Worm (Caenorhabditis elegans) whole organism, L1 larva: ENCODE measurements around the gene srh-174.

Experiments
- C16A3.4 ChIP-seq: fragments of 150-350 bp; optimal IDR thresholded peaks from 2 replicates; lab custom pipeline; 2014; ENCODE audit warnings: missing biosample characterization, missing genetic modification characterization
- C34B4.2 ChIP-seq: sonication (generic microtip); optimal IDR thresholded peaks from 2 replicates; lab custom pipeline; 2017; ENCODE audit warnings: mild to moderate bottlenecking, missing genetic modification characterization, missing compliant biosample characterization
- alr-1 ChIP-seq: fragments of 200-800 bp; sonication (Bioruptor generic); optimal IDR thresholded peaks from 2 replicates; lab custom pipeline; 2018; ENCODE audit warnings: borderline replicate concordance, mild to moderate bottlenecking, missing genetic modification characterization, missing compliant biosample characterization
- blmp-1 ChIP-seq: fragments of 150-350 bp; optimal IDR thresholded peaks from 2 replicates; lab custom pipeline; 2014; ENCODE audit warnings: missing biosample characterization, missing genetic modification characterization
- ceh-63 ChIP-seq: fragments of 200-800 bp; sonication (Bioruptor generic); optimal IDR thresholded peaks from 2 replicates; lab custom pipeline; 2018; ENCODE audit warnings: mild to moderate bottlenecking, missing genetic modification characterization, missing compliant biosample characterization
- ceh-8 ChIP-seq: fragments of 200-800 bp; sonication (Bioruptor generic); optimal IDR thresholded peaks from 2 replicates; lab custom pipeline; 2018; ENCODE audit warnings: mild to moderate bottlenecking, missing genetic modification characterization, moderate library complexity, missing compliant biosample characterization
- ceh-82 ChIP-seq, 3 experiments: fragments of 150-350 bp in 1 of 3; sonication (generic microtip) in 2 of 3; optimal IDR thresholded peaks; 2 replicates each; lab custom pipeline; 2014 to 2017; ENCODE audit warnings: missing biosample characterization in 3 of 3, missing genetic modification characterization in 3 of 3
- dpl-1 ChIP-seq, 3 experiments: fragments of 150-350 bp in 2 of 3; sonication (generic microtip) in 1 of 3; optimal IDR thresholded peaks; 2 replicates each; lab custom pipeline; 2014 to 2017; ENCODE audit warnings: missing biosample characterization in 3 of 3, missing genetic modification characterization in 3 of 3, missing genetic modification reagents in 3 of 3
- efl-3 ChIP-seq: fragments of 200-800 bp; sonication (Bioruptor generic); optimal IDR thresholded peaks from 2 replicates; lab custom pipeline; 2018; ENCODE audit warnings: mild to moderate bottlenecking, missing genetic modification characterization, missing compliant biosample characterization
- egl-27 ChIP-seq, 2 experiments: fragments of 150-350 bp in 1 of 2; sonication (generic microtip); optimal IDR thresholded peaks; 3 replicates each; lab custom pipeline; 2017 to 2018; ENCODE audit warnings: missing biosample characterization in 2 of 2, missing genetic modification characterization in 2 of 2, missing genetic modification reagents in 2 of 2
- elt-3 ChIP-seq, 6 experiments: fragments of 150-350 bp in 1 of 6; sonication (generic microtip); optimal IDR thresholded peaks; 2 replicates each; lab custom pipeline; 2017 to 2018; ENCODE audit warnings: missing biosample characterization in 6 of 6, missing genetic modification characterization in 6 of 6, inconsistent platforms in 1 of 6
- fkh-4 ChIP-seq: sonication (generic microtip); optimal IDR thresholded peaks from 2 replicates; lab custom pipeline; 2016; ENCODE audit warnings: missing compliant biosample characterization, missing genetic modification characterization, borderline replicate concordance
- grh-1 ChIP-seq: fragments of 200-800 bp; sonication (Bioruptor generic); IDR thresholded peaks from 2 replicates; pipeline ENCODE4 v1.3.6; 2022; ENCODE audit warnings: missing genetic modification reagents, missing genetic modification characterization, missing compliant biosample characterization
- hlh-17 ChIP-seq: fragments of 200-800 bp; sonication (Bioruptor generic); optimal IDR thresholded peaks from 2 replicates; lab custom pipeline; 2018; ENCODE audit warnings: missing genetic modification characterization, mild to moderate bottlenecking, missing compliant biosample characterization, moderate library complexity, borderline replicate concordance
- irx-1 ChIP-seq: sonication (generic microtip); optimal IDR thresholded peaks from 2 replicates; lab custom pipeline; 2016; ENCODE audit warnings: missing genetic modification characterization, missing compliant biosample characterization
- jun-1 ChIP-seq: fragments of 150-350 bp; optimal IDR thresholded peaks from 2 replicates; lab custom pipeline; 2014; ENCODE audit warnings: missing biosample characterization, missing genetic modification reagents, missing genetic modification characterization
- lin-15B ChIP-seq: fragments of 150-350 bp; sonication (generic microtip); optimal IDR thresholded peaks from 3 replicates; lab custom pipeline; 2014; ENCODE audit warnings: missing biosample characterization, missing genetic modification characterization
- lin-39 ChIP-seq: fragments of 150-350 bp; optimal IDR thresholded peaks from 2 replicates; lab custom pipeline; 2014; ENCODE audit warnings: missing biosample characterization, missing genetic modification reagents, missing genetic modification characterization
- lir-3 ChIP-seq: sonication (generic microtip); optimal IDR thresholded peaks from 2 replicates; lab custom pipeline; 2016; ENCODE audit warnings: mild to moderate bottlenecking, missing genetic modification characterization, moderate library complexity, missing compliant biosample characterization; ENCODE audit not compliant: poor library complexity
- nhr-12 ChIP-seq: sonication (generic microtip); optimal IDR thresholded peaks from 2 replicates; lab custom pipeline; 2017; ENCODE audit warnings: missing biosample characterization, missing genetic modification characterization
- nhr-237 ChIP-seq: fragments of 150-350 bp; optimal IDR thresholded peaks from 2 replicates; lab custom pipeline; 2014; ENCODE audit warnings: missing biosample characterization, missing genetic modification characterization
- nhr-47 ChIP-seq: sonication (generic microtip); optimal IDR thresholded peaks from 2 replicates; lab custom pipeline; 2016; ENCODE audit warnings: mild to moderate bottlenecking, missing genetic modification characterization, moderate library complexity, missing compliant biosample characterization
- nhr-71 ChIP-seq: sonication (generic microtip); optimal IDR thresholded peaks from 2 replicates; lab custom pipeline; 2016; ENCODE audit warnings: mild to moderate bottlenecking, missing genetic modification characterization, moderate library complexity, missing compliant biosample characterization
- nhr-85 ChIP-seq: sonication (generic microtip); peaks from one replicate; lab custom pipeline; 2016; ENCODE audit warnings: missing genetic modification characterization, inconsistent platforms, missing compliant biosample characterization
- pag-3 ChIP-seq: sonication (generic microtip); optimal IDR thresholded peaks from 2 replicates; lab custom pipeline; 2017; ENCODE audit warnings: missing genetic modification characterization, mild to moderate bottlenecking, missing compliant biosample characterization, antibody characterized with exemption, borderline replicate concordance; ENCODE audit not compliant: insufficient read depth
- pax-3 ChIP-seq: fragments of 200-800 bp; sonication (Bioruptor generic); optimal IDR thresholded peaks from 2 replicates; lab custom pipeline; 2018; ENCODE audit warnings: mild to moderate bottlenecking, missing genetic modification characterization, moderate library complexity, missing compliant biosample characterization
- rnt-1 ChIP-seq: sonication (generic microtip); optimal IDR thresholded peaks from 2 replicates; lab custom pipeline; 2016; ENCODE audit warnings: mild to moderate bottlenecking, missing genetic modification characterization, moderate library complexity, missing compliant biosample characterization
- snpc-4 ChIP-seq: fragments of 150-350 bp; optimal IDR thresholded peaks from 2 replicates; lab custom pipeline; 2014; ENCODE audit warnings: missing biosample characterization, missing genetic modification characterization
- sox-4 ChIP-seq: sonication (generic microtip); optimal IDR thresholded peaks from 2 replicates; lab custom pipeline; 2016; ENCODE audit warnings: missing genetic modification characterization, missing compliant biosample characterization
- sptf-1 ChIP-seq: fragments of 150-350 bp; optimal IDR thresholded peaks from 2 replicates; lab custom pipeline; 2014; ENCODE audit warnings: missing biosample characterization, missing genetic modification characterization
- sup-37 ChIP-seq: fragments of 200-800 bp; sonication (Bioruptor generic); optimal IDR thresholded peaks from 2 replicates; lab custom pipeline; 2018; ENCODE audit warnings: mild to moderate bottlenecking, missing genetic modification characterization, missing compliant biosample characterization
- tbx-2 ChIP-seq: sonication (generic microtip); optimal IDR thresholded peaks from 2 replicates; lab custom pipeline; 2016; ENCODE audit warnings: missing genetic modification characterization, missing compliant biosample characterization
- unc-130 ChIP-seq: fragments of 150-350 bp; optimal IDR thresholded peaks from 2 replicates; lab custom pipeline; 2017; ENCODE audit warnings: missing biosample characterization, missing genetic modification characterization, inconsistent platforms
- unc-30 ChIP-seq: sonication (generic microtip); optimal IDR thresholded peaks from 2 replicates; lab custom pipeline; 2017; ENCODE audit warnings: missing biosample characterization, missing genetic modification characterization
- unc-62 ChIP-seq: fragments of 150-350 bp; optimal IDR thresholded peaks from 2 replicates; lab custom pipeline; 2014; ENCODE audit warnings: missing biosample characterization, missing genetic modification reagents, missing genetic modification characterization
- unc-98 ChIP-seq: fragments of 200-800 bp; sonication (Bioruptor generic); IDR thresholded peaks from 2 replicates; pipeline ENCODE4 v1.3.6; 2022; ENCODE audit warnings: missing genetic modification characterization, missing compliant biosample characterization
- zag-1 ChIP-seq: fragments of 150-350 bp; optimal IDR thresholded peaks from 2 replicates; lab custom pipeline; 2014; ENCODE audit warnings: missing biosample characterization, missing genetic modification characterization
- ztf-11 ChIP-seq, 2 experiments: sonication (generic microtip); optimal IDR thresholded peaks; 2 replicates each; lab custom pipeline; 2016 to 2017; ENCODE audit warnings: missing genetic modification characterization in 2 of 2, missing biosample characterization in 1 of 2, missing compliant biosample characterization in 1 of 2

Gene srh-174

DNA sequence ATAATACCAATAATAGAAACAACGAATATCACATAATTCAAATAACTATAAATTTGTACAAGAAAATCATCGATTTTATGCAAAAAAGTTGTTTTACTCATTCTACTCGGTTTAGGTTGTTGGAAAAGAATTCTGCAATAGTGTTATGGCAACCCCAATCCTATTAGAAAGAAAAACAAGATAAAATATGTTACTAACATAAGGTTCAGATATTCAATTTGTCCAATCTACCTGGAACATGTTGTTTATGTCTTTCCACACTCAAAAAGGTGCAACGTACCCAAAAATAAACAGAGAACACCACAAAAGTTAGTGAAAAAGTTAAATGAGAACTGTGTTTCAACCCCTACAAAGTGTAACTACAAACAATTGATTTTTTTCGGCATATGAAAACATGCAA, 7.7 kb upstream of the srh-174 start, which contains the start of gene srw-51:
Gene srw-51, minus strand, starts transcription at position 101 of the 400 bp plus-strand sequence.
- TF ChIP-seq ceh-63 (GFP tag; lab: Kevin White, UChicago) = no peak
- TF ChIP-seq nhr-85 (tag; lab: Kevin White, UChicago) = no peak
- no peak for TF ChIP-seq egl-27 (tag; optimal IDR thresholded peaks at IDR 0.05; lab: Kevin White, UChicago)
- TF ChIP-seq sptf-1 (tag; lab: Kevin White, UChicago) = no peak
- no peak for TF ChIP-seq zag-1 (tag; lab: Kevin White, UChicago)
- TF ChIP-seq sup-37 (GFP tag; lab: Kevin White, UChicago) = no peak
- no peak for TF ChIP-seq unc-98 (GFP tag; lab: Robert Waterston, UW)
- no peak for TF ChIP-seq unc-30
- no peak for TF ChIP-seq lin-39

ce11 chrV:17171551-17171950, 7.0 kb upstream of the srh-174 start, which contains the start of gene srbc-26:
TSS of gene srbc-26 (plus strand) at chrV:17171851.
- TF ChIP-seq grh-1 (no peak), hlh-17 (GFP tag; lab: Kevin White, UChicago) (no peak), ceh-82 (tag; optimal IDR thresholded peaks at IDR 0.05; lab: Kevin White, UChicago) (no peak), nhr-12 (tag; lab: Kevin White, UChicago) (no peak), elt-3 (tag; optimal IDR thresholded peaks at IDR 0.05; lab: Kevin White, UChicago) (no peak), C16A3.4 (tag; lab: Kevin White, UChicago) (no peak), pax-3 (tag; lab: Kevin White, UChicago) (no peak), snpc-4 (tag; lab: Kevin White, UChicago) (no peak), ceh-63 (GFP tag; lab: Kevin White, UChicago) (no peak), lir-3 (tag; lab: Kevin White, UChicago) (no peak), ztf-11 (tag; optimal IDR thresholded peaks at IDR 0.05; lab: Kevin White, UChicago) (no peak)

DNA sequence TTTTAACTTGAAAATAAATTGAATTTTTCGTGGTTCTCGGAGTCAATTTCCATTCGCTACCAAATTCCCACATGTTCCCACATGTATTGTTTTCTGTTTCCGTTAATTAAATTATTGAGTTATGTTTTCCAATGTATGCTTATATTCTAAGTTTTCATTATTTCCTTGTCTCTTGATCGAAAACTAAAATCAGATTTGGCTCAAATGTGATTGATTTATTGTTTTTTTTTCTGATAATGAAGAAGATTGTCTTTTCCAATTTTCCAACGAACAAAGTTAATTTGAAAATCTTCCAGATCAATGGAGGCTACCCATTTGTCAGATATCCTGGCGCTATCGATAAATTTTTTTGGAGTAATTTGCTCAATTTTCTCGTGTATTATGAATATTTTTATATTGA, 4.8 kb upstream of the srh-174 start, which contains the start of gene srbc-25:
Gene srbc-25, plus strand, starts transcription at position 301 of the 400 bp plus-strand sequence.
- TF ChIP-seq unc-130 = no peak
- TF ChIP-seq C16A3.4 (tag; lab: Kevin White, UChicago) = no peak
- TF ChIP-seq unc-62 = no peak
- TF ChIP-seq dpl-1 (GFP tag; optimal IDR thresholded peaks at IDR 0.05; lab: Kevin White, UChicago) = no peak
- TF ChIP-seq alr-1 (tag; lab: Kevin White, UChicago) = no peak
- no peak for TF ChIP-seq lin-15B (tag; lab: Kevin White, UChicago)

ce11 chrV:17177967-17178366, 590 bp upstream of the srh-174 start, which contains the start of gene srsx-1:
TSS of gene srsx-1 (minus strand) at chrV:17178067.
- no peak for TF ChIP-seq hlh-17 (GFP tag; lab: Kevin White, UChicago)
- TF ChIP-seq C34B4.2 (tag; lab: Kevin White, UChicago) = no peak
- TF ChIP-seq ceh-63 (GFP tag; lab: Kevin White, UChicago) = no peak
- TF ChIP-seq nhr-47 (tag; lab: Kevin White, UChicago) = no peak
- TF ChIP-seq irx-1 (tag; lab: Kevin White, UChicago) = no peak
- TF ChIP-seq rnt-1 (tag; lab: Kevin White, UChicago) = no peak
- TF ChIP-seq jun-1 (tag; lab: Kevin White, UChicago) = no peak
- TF ChIP-seq tbx-2 (tag; lab: Kevin White, UChicago) = no peak
- TF ChIP-seq nhr-237 (tag; lab: Kevin White, UChicago) = no peak
- TF ChIP-seq ceh-8 = no peak
- TF ChIP-seq pag-3 = no peak
- TF ChIP-seq nhr-71 = no peak
- TF ChIP-seq efl-3 (GFP tag; lab: Kevin White, UChicago) = no peak
- no peak for TF ChIP-seq sox-4
- no peak for TF ChIP-seq fkh-4 (tag; lab: Kevin White, UChicago)
- no peak for TF ChIP-seq blmp-1 (tag; lab: Kevin White, UChicago)
